Fruit fly (Drosophila melanogaster): ENCODE measurements around the gene ND-SGDH.

- TF ChIP-seq br (GFP tag; optimal IDR thresholded peaks at IDR 0.05) (no peak), Jra (GFP tag; optimal IDR thresholded peaks at IDR 0.05) (no peak), Hr78 (GFP tag; optimal IDR thresholded peaks at IDR 0.05) (no peak), lola (GFP tag; optimal IDR thresholded peaks at IDR 0.05) (no peak), sage (GFP tag; optimal IDR thresholded peaks at IDR 0.05) (no peak), ey (GFP tag; optimal IDR thresholded peaks at IDR 0.05) (no peak), dsf (GFP tag; optimal IDR thresholded peaks at IDR 0.05; ENCODE audit: borderline replicate concordance) (no peak), h (GFP tag; optimal IDR thresholded peaks at IDR 0.05) (no peak), N (GFP tag; optimal IDR thresholded peaks at IDR 0.05) (no peak), psq (GFP tag; optimal IDR thresholded peaks at IDR 0.05) (no peak)
Measured at dm6 chr3L:12090898-12091685, 47.3 kb downstream of the ND-SGDH start.
